Fruit fly (Drosophila melanogaster): ENCODE measurements around the gene wg.

Gene wg

dm6 chr2L:7302727-7303126 is 4.2 kb upstream of the wg start:
- TF ChIP-seq CG4496 (GFP tag; IDR thresholded peaks at IDR 0.05) (no peak), EcR (GFP tag; optimal IDR thresholded peaks at IDR 0.05) (no peak), CG34367 (tag; optimal IDR thresholded peaks at IDR 0.05) (no peak)

- TF ChIP-seq CG13204 (GFP tag; optimal IDR thresholded peaks at IDR 0.05), result no peak
- no peak for TF ChIP-seq CG34367 (tag; optimal IDR thresholded peaks at IDR 0.05)
- no peak for TF ChIP-seq Ets98B (GFP tag; IDR thresholded peaks at IDR 0.05)
- no peak for TF ChIP-seq CG4496 (GFP tag; IDR thresholded peaks at IDR 0.05)
- no peak for TF ChIP-seq Snoo (tag; optimal IDR thresholded peaks at IDR 0.05)
- TF ChIP-seq CG17806 (tag; optimal IDR thresholded peaks at IDR 0.05), result no peak
- TF ChIP-seq gl (tag; optimal IDR thresholded peaks at IDR 0.05), result no peak
- TF ChIP-seq CG9948 (tag; optimal IDR thresholded peaks at IDR 0.05), result no peak
- TF ChIP-seq fd96Ca (GFP tag; IDR thresholded peaks at IDR 0.05), result no peak
- no peak for TF ChIP-seq CG32121 (GFP tag; IDR thresholded peaks at IDR 0.05)
- TF ChIP-seq rn (GFP tag; IDR thresholded peaks at IDR 0.05), result no peak
- TF ChIP-seq CG14655 (GFP tag; optimal IDR thresholded peaks at IDR 0.05), result no peak
- TF ChIP-seq D1 (tag; optimal IDR thresholded peaks at IDR 0.05), result no peak
- no peak for TF ChIP-seq CG10348 (GFP tag; IDR thresholded peaks at IDR 0.05)
- TF ChIP-seq CG8301 (tag; optimal IDR thresholded peaks at IDR 0.05), result no peak
- TF ChIP-seq CG12605 (GFP tag; IDR thresholded peaks at IDR 0.05), result no peak
- TF ChIP-seq CG8159 (tag; optimal IDR thresholded peaks at IDR 0.05), result no peak
These were observed 3.7 kb upstream of the wg start for dm6 chr2L:7303256-7303655.

- no peak for TF ChIP-seq CG34367 (tag; optimal IDR thresholded peaks at IDR 0.05)
- TF ChIP-seq EcR (GFP tag; optimal IDR thresholded peaks at IDR 0.05), result no peak
- no peak for TF ChIP-seq CG10348 (GFP tag; IDR thresholded peaks at IDR 0.05)
- TF ChIP-seq fd96Ca (GFP tag; IDR thresholded peaks at IDR 0.05), result no peak
- TF ChIP-seq CG9948 (tag; optimal IDR thresholded peaks at IDR 0.05), result no peak
- no peak for TF ChIP-seq CG8301 (tag; optimal IDR thresholded peaks at IDR 0.05)
- TF ChIP-seq CG15710 (tag; optimal IDR thresholded peaks at IDR 0.05), result no peak
- TF ChIP-seq rn (GFP tag; IDR thresholded peaks at IDR 0.05), result no peak
- no peak for TF ChIP-seq CG8159 (tag; optimal IDR thresholded peaks at IDR 0.05)
- TF ChIP-seq CG4496 (GFP tag; IDR thresholded peaks at IDR 0.05), result no peak
- no peak for TF ChIP-seq CG12605 (GFP tag; IDR thresholded peaks at IDR 0.05)
These were observed 2.6 kb upstream of the wg start for dm6 chr2L:7304331-7304730.

- TF ChIP-seq rn (GFP tag; IDR thresholded peaks at IDR 0.05) (no peak), CG32121 (GFP tag; IDR thresholded peaks at IDR 0.05) (no peak), CG9948 (tag; optimal IDR thresholded peaks at IDR 0.05) (no peak), gl (tag; optimal IDR thresholded peaks at IDR 0.05) (no peak), CG34367 (tag; optimal IDR thresholded peaks at IDR 0.05) (no peak), CG8159 (tag; optimal IDR thresholded peaks at IDR 0.05) (no peak), CG14655 (GFP tag; optimal IDR thresholded peaks at IDR 0.05) (no peak)
These were observed 4.5 kb downstream of the wg start for dm6 chr2L:7311467-7311866.

dm6 chr2L:7313233-7313858 is 6.4 kb downstream of the wg start:
- TF ChIP-seq Ets98B (GFP tag; IDR thresholded peaks at IDR 0.05) (peak; percentile 93), CG15710 (tag; optimal IDR thresholded peaks at IDR 0.05) (peak; percentile 79), EcR (GFP tag; optimal IDR thresholded peaks at IDR 0.05) (no peak), CG4496 (GFP tag; IDR thresholded peaks at IDR 0.05) (peak; percentile 95), rn (GFP tag; IDR thresholded peaks at IDR 0.05) (peak; percentile 67), CG12605 (GFP tag; IDR thresholded peaks at IDR 0.05) (peak; percentile 92), CG8159 (tag; optimal IDR thresholded peaks at IDR 0.05) (peak; percentile 80), CG8301 (tag; optimal IDR thresholded peaks at IDR 0.05) (peak; percentile 84), CG10348 (GFP tag; IDR thresholded peaks at IDR 0.05) (no peak), CG13204 (GFP tag; optimal IDR thresholded peaks at IDR 0.05) (peak; percentile 67), Pif1B (GFP tag; optimal IDR thresholded peaks at IDR 0.05) (peak; percentile 75), D1 (tag; optimal IDR thresholded peaks at IDR 0.05) (peak; percentile 32), CG34367 (tag; optimal IDR thresholded peaks at IDR 0.05) (peak; percentile 83), Pif1A (GFP tag; optimal IDR thresholded peaks at IDR 0.05) (peak; percentile 89), gl (tag; optimal IDR thresholded peaks at IDR 0.05) (peak; percentile 36), Snoo (tag; optimal IDR thresholded peaks at IDR 0.05) (no peak), fd96Ca (GFP tag; IDR thresholded peaks at IDR 0.05) (peak; percentile 91), CG9948 (tag; optimal IDR thresholded peaks at IDR 0.05) (peak; percentile 75), CG17806 (tag; optimal IDR thresholded peaks at IDR 0.05) (peak; percentile 81), CG14655 (GFP tag; optimal IDR thresholded peaks at IDR 0.05) (peak; percentile 84), CG32121 (GFP tag; IDR thresholded peaks at IDR 0.05) (peak; percentile 87)

dm6 chr2L:7315523-7315922 is 8.6 kb downstream of the wg start:
- TF ChIP-seq CG9948 (tag; optimal IDR thresholded peaks at IDR 0.05), result no peak
- TF ChIP-seq CG8159 (tag; optimal IDR thresholded peaks at IDR 0.05), result no peak
- no peak for TF ChIP-seq CG14655 (GFP tag; optimal IDR thresholded peaks at IDR 0.05)
- TF ChIP-seq fd96Ca (GFP tag; IDR thresholded peaks at IDR 0.05), result no peak
- TF ChIP-seq EcR (GFP tag; optimal IDR thresholded peaks at IDR 0.05), result no peak
- TF ChIP-seq CG34367 (tag; optimal IDR thresholded peaks at IDR 0.05), result no peak
- no peak for TF ChIP-seq gl (tag; optimal IDR thresholded peaks at IDR 0.05)

- TF ChIP-seq CG15710 (tag; optimal IDR thresholded peaks at IDR 0.05) (no peak), Pif1B (GFP tag; optimal IDR thresholded peaks at IDR 0.05) (no peak), rn (GFP tag; IDR thresholded peaks at IDR 0.05) (no peak), fd96Ca (GFP tag; IDR thresholded peaks at IDR 0.05) (no peak), CG4496 (GFP tag; IDR thresholded peaks at IDR 0.05) (no peak), CG14655 (GFP tag; optimal IDR thresholded peaks at IDR 0.05) (no peak), Ets98B (GFP tag; IDR thresholded peaks at IDR 0.05) (no peak), CG9948 (tag; optimal IDR thresholded peaks at IDR 0.05) (peak; percentile 4), CG32121 (GFP tag; IDR thresholded peaks at IDR 0.05) (no peak), CG34367 (tag; optimal IDR thresholded peaks at IDR 0.05) (no peak), Pif1A (GFP tag; optimal IDR thresholded peaks at IDR 0.05) (peak; percentile 10), EcR (GFP tag; optimal IDR thresholded peaks at IDR 0.05) (no peak), CG17806 (tag; optimal IDR thresholded peaks at IDR 0.05) (peak; percentile 5), Snoo (tag; optimal IDR thresholded peaks at IDR 0.05) (peak; percentile 19), CG8301 (tag; optimal IDR thresholded peaks at IDR 0.05) (no peak), CG12605 (GFP tag; IDR thresholded peaks at IDR 0.05) (no peak), CG10348 (GFP tag; IDR thresholded peaks at IDR 0.05) (no peak), CG8159 (tag; optimal IDR thresholded peaks at IDR 0.05) (peak; percentile 18), gl (tag; optimal IDR thresholded peaks at IDR 0.05) (no peak), CG13204 (GFP tag; optimal IDR thresholded peaks at IDR 0.05) (no peak), D1 (tag; optimal IDR thresholded peaks at IDR 0.05) (no peak)
These were observed 12.4 kb downstream of the wg start for dm6 chr2L:7319335-7319734.
